Fruit fly (Drosophila melanogaster) whole organism, embryonic: ENCODE data around the gene RpS3.
A peak's percentile ranks its signal among the peaks of the same experiment; 100 is the strongest.

ENCODE experiments used
- CG11093 ChIP-seq: fragments of 200-800 bp; sonication (Bioruptor generic); IDR thresholded peaks from 3 replicates; pipeline ENCODE4 v1.3.6; 2022; ENCODE audit warnings: missing biosample characterization, missing genetic modification characterization
- CG11504 ChIP-seq: fragments of 200-800 bp; sonication (Bioruptor generic); optimal IDR thresholded peaks from 3 replicates; lab custom pipeline; 2019; ENCODE audit warnings: missing biosample characterization, mild to moderate bottlenecking, missing genetic modification characterization, moderate library complexity
- CG11560 ChIP-seq: fragments of 200-800 bp; sonication (Bioruptor generic); IDR thresholded peaks from 3 replicates; pipeline ENCODE4 v1.3.6; 2022; ENCODE audit warnings: missing biosample characterization, missing genetic modification characterization
- CG11696 ChIP-seq: fragments of 200-800 bp; sonication (Bioruptor generic); IDR thresholded peaks from 2 replicates; pipeline ENCODE4 v1.3.6; 2022; ENCODE audit warnings: missing biosample characterization, missing genetic modification characterization
- CG12155 ChIP-seq: fragments of 200-800 bp; sonication (Bioruptor generic); optimal IDR thresholded peaks from 3 replicates; lab custom pipeline; 2016; ENCODE audit warnings: missing biosample characterization, missing genetic modification characterization
- CG12219 ChIP-seq: fragments of 200-800 bp; sonication (Bioruptor generic); optimal IDR thresholded peaks from 3 replicates; lab custom pipeline; 2018; ENCODE audit warnings: missing biosample characterization, mild to moderate bottlenecking, missing genetic modification characterization
- CG13123 ChIP-seq: fragments of 200-800 bp; sonication (Bioruptor generic); optimal IDR thresholded peaks from 2 replicates; lab custom pipeline; 2016; ENCODE audit warnings: missing biosample characterization, missing genetic modification characterization
- CG13287 ChIP-seq: fragments of 200-800 bp; sonication (Bioruptor generic); IDR thresholded peaks from 2 replicates; pipeline ENCODE4 v1.3.6; 2022; ENCODE audit warnings: missing biosample characterization, missing genetic modification characterization; ENCODE audit not compliant: partially characterized antibody
- CG13424 ChIP-seq: fragments of 200-800 bp; sonication (Bioruptor generic); optimal IDR thresholded peaks from 2 replicates; lab custom pipeline; 2019; ENCODE audit warnings: missing biosample characterization, mild to moderate bottlenecking, missing genetic modification characterization, moderate library complexity
- CG15073 ChIP-seq: fragments of 200-800 bp; sonication (Bioruptor generic); optimal IDR thresholded peaks from 2 replicates; lab custom pipeline; 2016; ENCODE audit warnings: missing biosample characterization, missing genetic modification characterization
- CG2712 ChIP-seq: fragments of 200-800 bp; optimal IDR thresholded peaks from 3 replicates; lab custom pipeline; 2019; ENCODE audit warnings: missing biosample characterization, mild to moderate bottlenecking, missing genetic modification characterization, moderate library complexity
- CG32767 ChIP-seq: fragments of 200-800 bp; sonication (Bioruptor generic); IDR thresholded peaks from 2 replicates; pipeline ENCODE4 v1.3.6; 2022; ENCODE audit warnings: missing biosample characterization, missing genetic modification characterization
- CG3281 ChIP-seq: fragments of 200-800 bp; sonication (Bioruptor generic); optimal IDR thresholded peaks from 3 replicates; lab custom pipeline; 2017; ENCODE audit warnings: missing biosample characterization, mild to moderate bottlenecking, missing genetic modification characterization
- CG43689 ChIP-seq: fragments of 200-800 bp; sonication (Bioruptor generic); IDR thresholded peaks from 2 replicates; pipeline ENCODE4 v1.3.6; 2022; ENCODE audit warnings: missing biosample characterization, missing genetic modification characterization
- CG5953 ChIP-seq: fragments of 200-800 bp; sonication (Bioruptor generic); IDR thresholded peaks from 2 replicates; pipeline ENCODE4 v1.3.6; 2022; ENCODE audit warnings: missing biosample characterization, missing genetic modification characterization
- CG6813 ChIP-seq: fragments of 200-800 bp; sonication (Bioruptor generic); optimal IDR thresholded peaks from 2 replicates; lab custom pipeline; 2017; ENCODE audit warnings: missing biosample characterization, missing genetic modification characterization, mild to moderate bottlenecking, moderate library complexity, missing genetic modification reagents
- Drgx ChIP-seq: fragments of 200-800 bp; sonication (Bioruptor generic); IDR thresholded peaks from 2 replicates; pipeline ENCODE4 v1.3.6; 2022; ENCODE audit warnings: missing biosample characterization, missing genetic modification characterization
- Ets65A ChIP-seq: fragments of 200-800 bp; sonication (Bioruptor generic); peaks from one replicate; lab custom pipeline; 2016; ENCODE audit warnings: missing biosample characterization, missing genetic modification characterization
- Gsc ChIP-seq: fragments of 200-800 bp; sonication (Bioruptor generic); IDR thresholded peaks from 2 replicates; pipeline ENCODE4 v1.3.6; 2022; ENCODE audit warnings: missing biosample characterization, missing genetic modification characterization
- HmgZ ChIP-seq: fragments of 200-800 bp; sonication (Bioruptor generic); optimal IDR thresholded peaks from 2 replicates; lab custom pipeline; 2018; ENCODE audit warnings: missing biosample characterization, mild to moderate bottlenecking, missing genetic modification characterization
- Hmr ChIP-seq: fragments of 200-800 bp; sonication (Bioruptor generic); optimal IDR thresholded peaks from 3 replicates; lab custom pipeline; 2017; ENCODE audit warnings: mild to moderate bottlenecking, missing biosample characterization, missing genetic modification reagents, missing genetic modification characterization
- Hr51 ChIP-seq, 2 experiments: fragments of 200-800 bp; sonication (Bioruptor generic); optimal IDR thresholded peaks; 2 replicates in 1 of 2; 3 replicates in 1 of 2; lab custom pipeline; 2016 to 2018; ENCODE audit warnings: missing biosample characterization in 2 of 2, missing genetic modification characterization in 2 of 2, mild to moderate bottlenecking in 1 of 2, moderate library complexity in 1 of 2
- Lhr ChIP-seq: fragments of 200-800 bp; sonication (Bioruptor generic); optimal IDR thresholded peaks from 3 replicates; lab custom pipeline; 2017; ENCODE audit warnings: mild to moderate bottlenecking, missing biosample characterization, missing genetic modification reagents, missing genetic modification characterization
- MBD-R2 ChIP-seq: fragments of 200-800 bp; sonication (Bioruptor generic); IDR thresholded peaks from 2 replicates; pipeline ENCODE4 v1.3.6; 2022; ENCODE audit warnings: missing biosample characterization, missing genetic modification characterization
- Oaz ChIP-seq: fragments of 200-800 bp; sonication (Bioruptor generic); IDR thresholded peaks from 2 replicates; pipeline ENCODE4 v1.3.6; 2022; ENCODE audit warnings: missing biosample characterization, missing genetic modification characterization
- Opbp ChIP-seq: fragments of 200-800 bp; sonication (Bioruptor generic); IDR thresholded peaks from 3 replicates; pipeline ENCODE4 v1.3.6; 2022; ENCODE audit warnings: missing biosample characterization, missing genetic modification characterization; ENCODE audit not compliant: partially characterized antibody
- Sox102F ChIP-seq: fragments of 200-800 bp; sonication (Bioruptor generic); optimal IDR thresholded peaks from 2 replicates; lab custom pipeline; 2018; ENCODE audit warnings: missing biosample characterization, mild to moderate bottlenecking, missing genetic modification characterization, moderate library complexity
- Spps ChIP-seq: fragments of 200-800 bp; sonication (Bioruptor generic); optimal IDR thresholded peaks from 2 replicates; lab custom pipeline; 2018; ENCODE audit warnings: missing biosample characterization, mild to moderate bottlenecking, missing genetic modification characterization
- Vsx1 ChIP-seq: fragments of 200-800 bp; sonication (Bioruptor generic); optimal IDR thresholded peaks from 2 replicates; lab custom pipeline; 2017; ENCODE audit warnings: missing biosample characterization, mild to moderate bottlenecking, missing genetic modification characterization, missing genetic modification reagents
- bsh ChIP-seq, 2 experiments: fragments of 200-800 bp; sonication (Bioruptor generic); optimal IDR thresholded peaks; 2 replicates each; lab custom pipeline; 2017 to 2018; ENCODE audit warnings: mild to moderate bottlenecking in 2 of 2, missing biosample characterization in 2 of 2, missing genetic modification characterization in 2 of 2, moderate library complexity in 1 of 2
- cato ChIP-seq: fragments of 200-800 bp; sonication (Bioruptor generic); optimal IDR thresholded peaks from 2 replicates; lab custom pipeline; 2016; ENCODE audit warnings: missing biosample characterization, missing genetic modification characterization, borderline replicate concordance
- dmrt99B ChIP-seq: fragments of 200-800 bp; sonication (Bioruptor generic); optimal IDR thresholded peaks from 2 replicates; lab custom pipeline; 2018; ENCODE audit warnings: missing biosample characterization, mild to moderate bottlenecking, missing genetic modification characterization, moderate library complexity
- dysf ChIP-seq: fragments of 200-800 bp; sonication (Bioruptor generic); IDR thresholded peaks from 3 replicates; pipeline ENCODE4 v1.3.6; 2022; ENCODE audit warnings: missing biosample characterization, missing genetic modification characterization
- gem ChIP-seq: fragments of 200-800 bp; sonication (Bioruptor generic); optimal IDR thresholded peaks from 2 replicates; lab custom pipeline; 2019; ENCODE audit warnings: missing biosample characterization, mild to moderate bottlenecking, missing genetic modification characterization, moderate library complexity
- hb ChIP-seq: fragments of 200-800 bp; sonication (Bioruptor generic); IDR thresholded peaks from 3 replicates; pipeline ENCODE4 v1.3.6; 2022; ENCODE audit warnings: missing biosample characterization, missing genetic modification characterization; ENCODE audit not compliant: partially characterized antibody
- lab ChIP-seq: fragments of 200-800 bp; sonication (Bioruptor generic); optimal IDR thresholded peaks from 3 replicates; lab custom pipeline; 2017; ENCODE audit warnings: missing biosample characterization, missing genetic modification characterization, mild to moderate bottlenecking, moderate library complexity, missing genetic modification reagents
- maf-S ChIP-seq: fragments of 200-800 bp; sonication (Bioruptor generic); optimal IDR thresholded peaks from 2 replicates; lab custom pipeline; 2016; ENCODE audit warnings: missing biosample characterization, missing genetic modification characterization
- p53 ChIP-seq: fragments of 200-800 bp; sonication (Bioruptor generic); optimal IDR thresholded peaks from 2 replicates; lab custom pipeline; 2016; ENCODE audit warnings: missing biosample characterization, missing genetic modification characterization
- pho ChIP-seq: fragments of 200-800 bp; sonication (Bioruptor generic); optimal IDR thresholded peaks from 2 replicates; lab custom pipeline; 2016; ENCODE audit warnings: missing biosample characterization, missing genetic modification characterization
- phol ChIP-seq: fragments of 200-800 bp; sonication (Bioruptor generic); optimal IDR thresholded peaks from 3 replicates; lab custom pipeline; 2018; ENCODE audit warnings: missing biosample characterization, mild to moderate bottlenecking, missing genetic modification characterization, moderate library complexity
- prd ChIP-seq, 3 experiments: fragments of >200 bp in 2 of 3; fragments of 200-800 bp in 1 of 3; sonication (Bioruptor generic) in 1 of 3; optimal IDR thresholded peaks in 2 of 3; IDR thresholded peaks in 1 of 3; 2 replicates in 2 of 3; 3 replicates in 1 of 3; pipeline versions ENCODE4 v1.3.6 to Lab custom; 2017 to 2022; ENCODE audit warnings: missing biosample characterization in 1 of 3, missing genetic modification characterization in 1 of 3
- ranshi ChIP-seq: fragments of 200-800 bp; sonication (Bioruptor generic); IDR thresholded peaks from 2 replicates; pipeline ENCODE4 v1.3.6; 2022; ENCODE audit warnings: missing biosample characterization, missing genetic modification characterization
- sens ChIP-seq: fragments of 200-800 bp; sonication (Bioruptor generic); peaks from one replicate; lab custom pipeline; 2016; ENCODE audit warnings: missing biosample characterization, missing genetic modification characterization
- sens-2 ChIP-seq: fragments of 200-800 bp; sonication (Bioruptor generic); IDR thresholded peaks from 2 replicates; pipeline ENCODE4 v1.3.6; 2022; ENCODE audit warnings: missing biosample characterization, missing genetic modification characterization
- seq ChIP-seq: fragments of 200-800 bp; sonication (Bioruptor generic); IDR thresholded peaks from 2 replicates; pipeline ENCODE4 v1.3.6; 2022; ENCODE audit warnings: missing biosample characterization, missing genetic modification characterization
- sug ChIP-seq: fragments of 200-800 bp; optimal IDR thresholded peaks from 2 replicates; lab custom pipeline; 2019; ENCODE audit warnings: missing biosample characterization, mild to moderate bottlenecking, missing genetic modification characterization, moderate library complexity

The RpS3 gene

dm6 chr3R:23390769-23391309 is 32.2 kb downstream of the RpS3 start:
- TF ChIP-seq Spps (no peak), CG6813 (GFP tag; lab: Kevin White, UChicago) (no peak), lab (no peak), CG11560 (tag; lab: Robert Waterston, UW) (no peak), sens-2 (GFP tag; lab: Robert Waterston, UW) (no peak), CG43689 (no peak), CG13287 (GFP tag; lab: Robert Waterston, UW) (no peak), ranshi (GFP tag; lab: Robert Waterston, UW) (no peak), Opbp (no peak), CG11696 (no peak), hb (GFP tag; lab: Robert Waterston, UW) (no peak)

dm6 chr3R:23392235-23392634 is 33.6 kb downstream of the RpS3 start:
- TF ChIP-seq Drgx (0 out of 2 replicates have a peak, but pooled peaks have one; percentile 16), CG32767 (GFP tag; lab: Robert Waterston, UW) (no peak), CG5953 (GFP tag; lab: Robert Waterston, UW) (no peak), p53 (no peak), CG11093 (GFP tag; lab: Robert Waterston, UW) (no peak), sug (tag; lab: Kevin White, UChicago) (no peak), bsh (GFP tag; optimal IDR thresholded peaks at IDR 0.05; lab: Kevin White, UChicago) (peak in 1 of 2 experiments; percentile 25), seq (GFP tag; lab: Robert Waterston, UW) (no peak), CG13123 (GFP tag; lab: Kevin White, UChicago) (no peak), Vsx1 (GFP tag; lab: Kevin White, UChicago) (no peak)

dm6 chr3R:23393507-23393906 is 34.9 kb downstream of the RpS3 start:
- TF ChIP-seq Drgx (peak; percentile 16; the same call in 1 of the 2 replicates), sens (peak; percentile 19), dysf (no peak)

- TF ChIP-seq Oaz (GFP tag; lab: Robert Waterston, UW) (no peak), Gsc (GFP tag; lab: Robert Waterston, UW) (no peak), cato (peak; percentile 3), sens (peak; percentile 76), CG3281 (no peak), HmgZ (no peak), pho (GFP tag; lab: Kevin White, UChicago) (no peak), Drgx (peak; percentile 77), gem (tag; lab: Kevin White, UChicago) (peak; percentile 29), CG12219 (no peak), CG11504 (tag; lab: Kevin White, UChicago) (peak; percentile 28), Lhr (GFP tag; lab: Kevin White, UChicago) (no peak), Hmr (GFP tag; lab: Kevin White, UChicago) (no peak), prd (optimal IDR thresholded peaks at IDR 0.05; lab: Kevin White, UChicago) (no peak), prd (GFP tag; IDR thresholded peaks at IDR 0.05; lab: Robert Waterston, UW) (no peak), CG15073 (GFP tag; lab: Kevin White, UChicago) (no peak), MBD-R2 (GFP tag; lab: Robert Waterston, UW) (no peak), dmrt99B (tag; lab: Kevin White, UChicago) (peak; percentile 21), Sox102F (GFP tag; lab: Kevin White, UChicago) (peak; percentile 53), phol (tag; lab: Kevin White, UChicago) (peak; percentile 20), CG12155 (GFP tag; lab: Kevin White, UChicago) (no peak), CG13424 (tag; lab: Kevin White, UChicago) (no peak), Ets65A (GFP tag; lab: Kevin White, UChicago) (peak; percentile 26), maf-S (no peak), Hr51 (GFP tag; optimal IDR thresholded peaks at IDR 0.05; lab: Kevin White, UChicago) (peak in 1 of 2 experiments; percentile 26), CG2712 (no peak)
Observed at dm6 chr3R:23395720-23396119, 37.1 kb downstream of the RpS3 start.
